Worm (Caenorhabditis elegans) whole organism, L4/young adult: ENCODE data around the gene F58D12.3.

Source experiments
- dao-5 ChIP-seq: sonication (generic microtip); optimal IDR thresholded peaks from 2 replicates; lab custom pipeline; 2016; ENCODE audit warnings: missing genotype, missing genetic modification characterization, moderate library complexity, missing compliant biosample characterization
- him-1 ChIP-seq: sonication (generic microtip); optimal IDR thresholded peaks from 2 replicates; lab custom pipeline; 2016; ENCODE audit warnings: missing genotype, missing genetic modification reagents, missing genetic modification characterization, missing compliant biosample characterization

DNA sequence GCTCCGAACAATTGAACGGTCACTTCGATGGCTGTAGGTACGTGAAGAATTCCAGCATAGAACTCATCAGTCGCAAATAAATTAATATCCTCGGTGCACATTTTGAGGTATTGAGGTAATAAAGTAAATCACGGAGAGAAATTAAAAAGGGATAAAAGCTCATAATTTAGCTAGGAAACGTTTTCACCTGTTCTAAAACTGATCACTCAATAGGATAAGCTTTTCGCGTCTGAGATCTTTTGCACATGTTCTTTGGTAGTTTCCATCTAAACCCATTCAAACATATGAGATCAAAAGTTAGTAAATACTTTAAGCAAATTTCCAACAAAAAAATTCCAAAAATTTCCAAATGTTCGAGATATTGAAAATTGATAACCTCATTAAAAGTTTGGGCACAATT, 40.2 kb upstream of the F58D12.3 start, which contains the start of gene srh-308:
- TF ChIP-seq him-1 (tag; lab: Kevin White, UChicago) (no peak), dao-5 (tag; lab: Kevin White, UChicago) (no peak)
